Worm (Caenorhabditis elegans): ENCODE data around the gene snx-13.

DNA sequence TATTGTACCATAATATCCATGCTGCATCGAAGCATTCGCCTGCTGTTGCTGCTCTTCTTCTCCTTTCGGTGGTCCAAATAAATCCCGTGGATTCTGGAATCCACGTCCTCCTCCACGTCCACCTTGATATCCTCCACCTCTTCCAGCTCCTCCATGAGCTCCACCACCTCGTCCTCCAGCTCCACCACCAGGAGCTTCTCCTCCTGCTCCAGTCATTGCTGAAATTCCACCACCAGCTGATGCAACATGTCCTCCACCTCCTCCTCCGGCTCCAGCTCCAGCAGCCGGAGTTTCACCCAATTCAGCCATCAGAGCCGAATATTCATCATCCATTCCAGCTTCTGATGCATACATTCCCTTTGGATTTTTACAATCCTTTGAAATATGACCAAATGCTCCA lies 18.3 kb upstream of the snx-13 start:
- TF ChIP-seq tbx-11 (GFP tag; IDR thresholded peaks at IDR 0.05): no peak
- TF ChIP-seq aly-1 (tag; optimal IDR thresholded peaks at IDR 0.05): peak; percentile 57
- no peak for TF ChIP-seq ama-1 (optimal IDR thresholded peaks at IDR 0.05)
- no peak for TF ChIP-seq hmg-4 (GFP tag; optimal IDR thresholded peaks at IDR 0.05)
- no peak for TF ChIP-seq ceh-13 (GFP tag; optimal IDR thresholded peaks at IDR 0.05)
- TF ChIP-seq hnd-1 (tag; optimal IDR thresholded peaks at IDR 0.05): no peak
- no peak for TF ChIP-seq flt-1 (GFP tag; IDR thresholded peaks at IDR 0.05)
- no peak for TF ChIP-seq sea-1 (GFP tag; conservative IDR thresholded peaks at IDR 0.05)
- TF ChIP-seq F13C5.2 (tag; optimal IDR thresholded peaks at IDR 0.05): no peak
- no peak for TF ChIP-seq ets-7 (tag; optimal IDR thresholded peaks at IDR 0.05)
